Fruit fly (Drosophila melanogaster): ENCODE results near the gene Lip1.

Lip1 gene

DNA sequence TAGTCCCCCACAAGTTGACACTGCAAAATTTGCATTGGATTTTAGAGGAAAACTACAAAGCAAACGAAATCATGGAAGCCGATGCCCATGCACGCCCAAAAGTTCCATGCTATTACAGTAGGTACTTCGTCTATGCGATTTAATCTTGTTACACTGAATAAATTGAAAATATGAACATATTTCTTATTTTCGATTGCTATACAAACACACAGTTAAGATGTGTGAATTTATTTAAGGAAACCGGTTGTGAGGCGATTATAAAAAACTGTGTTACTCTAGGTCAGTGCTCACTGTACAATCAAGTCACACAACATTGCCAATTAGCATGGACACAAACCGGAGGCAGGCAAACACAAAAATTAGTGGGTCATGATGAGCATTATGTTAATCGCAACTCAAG lies 35.7 kb downstream of the Lip1 start:
- TF ChIP-seq pfk (GFP tag; optimal IDR thresholded peaks at IDR 0.05) (no peak), CG12769 (tag; optimal IDR thresholded peaks at IDR 0.05) (peak; percentile 87), Dek (tag; optimal IDR thresholded peaks at IDR 0.05) (peak; percentile 73), Dp (GFP tag; optimal IDR thresholded peaks at IDR 0.05) (no peak), CG9215 (GFP tag; IDR thresholded peaks at IDR 0.05) (peak; percentile 70), CG14441 (GFP tag; IDR thresholded peaks at IDR 0.05) (peak; percentile 95), dimm (GFP tag; IDR thresholded peaks at IDR 0.05) (peak; percentile 65), CG4424 (GFP tag; optimal IDR thresholded peaks at IDR 0.05) (peak; percentile 79), CG4730 (GFP tag; IDR thresholded peaks at IDR 0.05) (peak; percentile 89), chm (GFP tag; IDR thresholded peaks at IDR 0.05) (peak; percentile 60; the same call in 1 of the 2 replicates), CG11456 (GFP tag; IDR thresholded peaks at IDR 0.05) (peak; percentile 84; the same call in 2 of the 3 replicates), otp (GFP tag; IDR thresholded peaks at IDR 0.05) (peak; percentile 83), CG12942 (GFP tag; optimal IDR thresholded peaks at IDR 0.05) (peak; percentile 68), Opbp (GFP tag; IDR thresholded peaks at IDR 0.05; ENCODE audit: partially characterized antibody) (no peak), ac (GFP tag; optimal IDR thresholded peaks at IDR 0.05) (no peak), run (tag; optimal IDR thresholded peaks at IDR 0.05) (peak; percentile 55), CG14965 (GFP tag; optimal IDR thresholded peaks at IDR 0.05; ENCODE audit: borderline replicate concordance) (peak; percentile 18), croc (GFP tag; conservative IDR thresholded peaks at IDR 0.05) (peak; percentile 53; the same call in 1 of the 3 replicates), crp (GFP tag; optimal IDR thresholded peaks at IDR 0.05) (peak in 1 of 2 experiments; percentile 17), CG6175 (GFP tag; IDR thresholded peaks at IDR 0.05) (peak; percentile 73; the same call in 2 of the 3 replicates), odd (GFP tag; optimal IDR thresholded peaks at IDR 0.05) (peak; percentile 59), grau (tag; optimal IDR thresholded peaks at IDR 0.05) (peak; percentile 94), Dbx (GFP tag; IDR thresholded peaks at IDR 0.05) (peak; percentile 64; the same call in 1 of the 3 replicates), Optix (GFP tag; IDR thresholded peaks at IDR 0.05) (peak; percentile 73), Hr78 (GFP tag; optimal IDR thresholded peaks at IDR 0.05) (no peak), YL-1 (GFP tag; optimal IDR thresholded peaks at IDR 0.05) (no peak), CG7745 (tag; optimal IDR thresholded peaks at IDR 0.05) (no peak), Chrac-16 (GFP tag; optimal IDR thresholded peaks at IDR 0.05) (peak; percentile 83), HLH3B (GFP tag; IDR thresholded peaks at IDR 0.05) (peak; percentile 89), CG6854 (GFP tag; optimal IDR thresholded peaks at IDR 0.05) (no peak), CG33557 (GFP tag; optimal IDR thresholded peaks at IDR 0.05) (no peak), H15 (GFP tag; IDR thresholded peaks at IDR 0.05) (peak; percentile 85), fru (optimal IDR thresholded peaks at IDR 0.05) (no peak), CG10209 (GFP tag; optimal IDR thresholded peaks at IDR 0.05) (peak; percentile 74), CG6254 (GFP tag; optimal IDR thresholded peaks at IDR 0.05) (no peak), bsh (GFP tag; optimal IDR thresholded peaks at IDR 0.05) (peak in 1 of 2 experiments; percentile 74), Gsc (GFP tag; IDR thresholded peaks at IDR 0.05) (peak; percentile 36; the same call in 1 of the 2 replicates), CG4282 (GFP tag; optimal IDR thresholded peaks at IDR 0.05) (peak; percentile 57), Myb (GFP tag; optimal IDR thresholded peaks at IDR 0.05) (peak; percentile 53), CG15601 (tag; optimal IDR thresholded peaks at IDR 0.05) (no peak), NC2β (GFP tag; optimal IDR thresholded peaks at IDR 0.05) (peak; percentile 59), unc-4 (GFP tag; IDR thresholded peaks at IDR 0.05; ENCODE audit: partially characterized antibody) (no peak), HLH4C (GFP tag; IDR thresholded peaks at IDR 0.05; ENCODE audit: partially characterized antibody) (no peak), CG3995 (GFP tag; optimal IDR thresholded peaks at IDR 0.05) (no peak), nom (GFP tag; optimal IDR thresholded peaks at IDR 0.05) (peak; percentile 23), tgo (GFP tag; IDR thresholded peaks at IDR 0.05) (peak; percentile 90), ci (GFP tag; IDR thresholded peaks at IDR 0.05) (peak; percentile 92), CG9817 (tag; optimal IDR thresholded peaks at IDR 0.05) (peak; percentile 71), HmgZ (tag; optimal IDR thresholded peaks at IDR 0.05) (peak; percentile 60), eyg (GFP tag; optimal IDR thresholded peaks at IDR 0.05) (peak; percentile 63)
